Worm (Caenorhabditis elegans) whole organism, midembryonic: ENCODE measurements around the gene F07E5.7.

Source experiments
- T22C8.4 ChIP-seq: fragments of 200-800 bp; sonication (Bioruptor generic); IDR thresholded peaks from 2 replicates; pipeline ENCODE4 v1.3.6; 2022; ENCODE audit warnings: missing genetic modification characterization, missing compliant biosample characterization
- cog-1 ChIP-seq: sonication (generic microtip); optimal IDR thresholded peaks from 2 replicates; lab custom pipeline; 2016; ENCODE audit warnings: missing genetic modification characterization, missing compliant biosample characterization
- flt-1 ChIP-seq: fragments of 200-800 bp; sonication (Bioruptor generic); IDR thresholded peaks from 2 replicates; pipeline ENCODE4 v1.3.6; 2022; ENCODE audit warnings: missing genetic modification characterization, missing compliant biosample characterization
- med-1 ChIP-seq: sonication (generic microtip); optimal IDR thresholded peaks from 2 replicates; lab custom pipeline; 2017; ENCODE audit warnings: missing genetic modification characterization, mild to moderate bottlenecking, missing compliant biosample characterization, antibody characterized with exemption, missing genetic modification reagents; ENCODE audit not compliant: insufficient read depth
- ref-1 ChIP-seq: fragments of 200-800 bp; sonication (Bioruptor generic); conservative IDR thresholded peaks from 2 replicates; pipeline ENCODE4 v1.3.6; 2022; ENCODE audit warnings: missing genetic modification reagents, missing genetic modification characterization, missing compliant biosample characterization
- tab-1 ChIP-seq: fragments of 200-800 bp; sonication (Bioruptor generic); IDR thresholded peaks from 2 replicates; pipeline ENCODE4 v1.3.6; 2022; ENCODE audit warnings: missing genetic modification characterization, missing compliant biosample characterization
- ztf-29 ChIP-seq: fragments of 200-800 bp; sonication (Bioruptor generic); IDR thresholded peaks from 2 replicates; pipeline ENCODE4 v1.3.6; 2022; ENCODE audit warnings: missing genetic modification reagents, missing genetic modification characterization, missing compliant biosample characterization

ce11 chrII:2087206-2087605 lies 15.9 kb upstream of the F07E5.7 start:
- TF ChIP-seq ref-1 (GFP tag; lab: Robert Waterston, UW) (no peak), med-1 (GFP tag; lab: Kevin White, UChicago) (no peak), flt-1 (no peak), tab-1 (GFP tag; lab: Robert Waterston, UW) (no peak), ztf-29 (GFP tag; lab: Robert Waterston, UW) (no peak), T22C8.4 (no peak), cog-1 (tag; lab: Kevin White, UChicago) (no peak)
